Worm (Caenorhabditis elegans) whole organism, L2 larva: ENCODE results near the gene hpo-36.
A peak's percentile ranks its signal among the peaks of the same experiment; 100 is the strongest.

Source experiments
- ZK546.5 ChIP-seq: sonication (generic microtip); optimal IDR thresholded peaks from 2 replicates; lab custom pipeline; 2017; ENCODE audit warnings: missing biosample characterization, missing genetic modification characterization
- lsy-2 ChIP-seq, 2 experiments: fragments of 150-350 bp in 1 of 2; sonication (generic microtip) in 1 of 2; optimal IDR thresholded peaks; 2 replicates each; lab custom pipeline; 2014 to 2017; ENCODE audit warnings: missing biosample characterization in 2 of 2, missing genetic modification characterization in 2 of 2
- skn-1 ChIP-seq: sonication (generic microtip); optimal IDR thresholded peaks from 2 replicates; lab custom pipeline; 2017; ENCODE audit warnings: missing biosample characterization, missing genetic modification characterization

DNA sequence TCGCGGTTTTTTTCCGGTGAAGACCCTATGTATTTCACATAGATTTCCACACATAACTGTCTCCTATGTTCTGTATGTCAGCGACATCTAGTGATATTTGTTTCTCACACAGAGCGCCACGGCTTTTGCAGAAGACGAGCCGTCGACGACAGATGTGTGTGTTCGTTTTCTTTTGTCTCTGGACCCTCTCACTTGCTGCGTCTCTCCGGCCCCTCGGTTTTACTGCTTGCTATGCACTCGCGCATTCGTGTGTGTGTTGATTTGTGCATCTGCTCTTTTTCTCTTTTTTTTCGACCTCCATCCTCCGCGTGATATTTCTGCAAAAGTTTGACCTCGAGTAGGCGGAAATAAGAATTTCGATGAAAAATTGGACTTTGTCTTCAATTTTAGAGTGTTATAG lies 50.5 kb downstream of the hpo-36 start:
- TF ChIP-seq ZK546.5 (tag; lab: Kevin White, UChicago): no peak
- TF ChIP-seq skn-1 (tag; lab: Kevin White, UChicago): no peak
- peak in 1 of 2 experiments; percentile 35 for TF ChIP-seq lsy-2 (tag; optimal IDR thresholded peaks at IDR 0.05; lab: Kevin White, UChicago)
